Worm (Caenorhabditis elegans) whole organism, L3 larva: Measurements from ENCODE around the gene K03B4.1.

Experiments used
- ZK546.5 ChIP-seq: sonication (generic microtip); optimal IDR thresholded peaks from 2 replicates; lab custom pipeline; 2017; ENCODE audit warnings: missing biosample characterization, missing genetic modification characterization
- aly-2 ChIP-seq: fragments of 150-350 bp; optimal IDR thresholded peaks from 2 replicates; lab custom pipeline; 2014; ENCODE audit warnings: missing biosample characterization, missing genetic modification characterization
- ama-1 ChIP-seq: fragments of 150-350 bp; optimal IDR thresholded peaks from 2 replicates; lab custom pipeline; 2018
- ceh-16 ChIP-seq: sonication (generic microtip); optimal IDR thresholded peaks from 2 replicates; lab custom pipeline; 2017; ENCODE audit warnings: missing biosample characterization, missing genetic modification characterization
- ceh-28 ChIP-seq: fragments of 150-350 bp; optimal IDR thresholded peaks from 2 replicates; lab custom pipeline; 2014; ENCODE audit warnings: missing biosample characterization, missing genetic modification reagents, missing genetic modification characterization
- ceh-82 ChIP-seq: fragments of 150-350 bp; optimal IDR thresholded peaks from 2 replicates; lab custom pipeline; 2014; ENCODE audit warnings: missing biosample characterization, missing genetic modification characterization
- daf-12 ChIP-seq: fragments of 150-350 bp; optimal IDR thresholded peaks from 2 replicates; lab custom pipeline; 2014; ENCODE audit warnings: missing biosample characterization, missing genetic modification reagents, missing genetic modification characterization
- elt-1 ChIP-seq: fragments of 150-350 bp; optimal IDR thresholded peaks from 2 replicates; lab custom pipeline; 2014; ENCODE audit warnings: missing biosample characterization, missing genetic modification characterization
- elt-2 ChIP-seq: sonication (generic microtip); optimal IDR thresholded peaks from 2 replicates; lab custom pipeline; 2016; ENCODE audit warnings: missing genetic modification reagents, mild to moderate bottlenecking, missing genetic modification characterization, missing compliant biosample characterization
- elt-3 ChIP-seq, 3 experiments: fragments of 150-350 bp in 1 of 3; sonication (generic microtip) in 2 of 3; optimal IDR thresholded peaks; 2 replicates in 2 of 3; 4 replicates in 1 of 3; lab custom pipeline; 2014 to 2017; ENCODE audit warnings: missing biosample characterization in 3 of 3, missing genetic modification characterization in 3 of 3
- eor-1 ChIP-seq, 2 experiments: fragments of 150-350 bp; optimal IDR thresholded peaks; 2 replicates each; lab custom pipeline; 2014 to 2018; ENCODE audit warnings: missing biosample characterization in 2 of 2, missing genetic modification characterization in 2 of 2
- fkh-10 ChIP-seq: sonication (generic microtip); optimal IDR thresholded peaks from 2 replicates; lab custom pipeline; 2017; ENCODE audit warnings: missing biosample characterization, missing genetic modification reagents, missing genetic modification characterization
- fkh-2 ChIP-seq: fragments of 150-350 bp; optimal IDR thresholded peaks from 2 replicates; lab custom pipeline; 2014; ENCODE audit warnings: missing biosample characterization, missing genetic modification reagents, missing genetic modification characterization
- fos-1 ChIP-seq: fragments of 150-350 bp; optimal IDR thresholded peaks from 2 replicates; lab custom pipeline; 2014; ENCODE audit warnings: missing biosample characterization, missing genetic modification characterization
- hmg-11 ChIP-seq: sonication (generic microtip); optimal IDR thresholded peaks from 2 replicates; lab custom pipeline; 2016; ENCODE audit warnings: missing genetic modification characterization, missing compliant biosample characterization
- jun-1 ChIP-seq: fragments of 150-350 bp; optimal IDR thresholded peaks from 2 replicates; lab custom pipeline; 2014; ENCODE audit warnings: missing biosample characterization, missing genetic modification reagents, missing genetic modification characterization
- lin-15B ChIP-seq: fragments of 150-350 bp; optimal IDR thresholded peaks from 2 replicates; lab custom pipeline; 2014; ENCODE audit warnings: missing biosample characterization, missing genetic modification characterization
- lin-39 ChIP-seq: fragments of 150-350 bp; optimal IDR thresholded peaks from 2 replicates; lab custom pipeline; 2018; ENCODE audit warnings: missing biosample characterization, missing genetic modification reagents, missing genetic modification characterization
- lsy-12 ChIP-seq: sonication (generic microtip); optimal IDR thresholded peaks from 2 replicates; lab custom pipeline; 2016; ENCODE audit warnings: mild to moderate bottlenecking, missing genetic modification characterization, missing compliant biosample characterization
- mdl-1 ChIP-seq: fragments of 150-350 bp; optimal IDR thresholded peaks from 2 replicates; lab custom pipeline; 2014; ENCODE audit warnings: missing biosample characterization, missing genetic modification characterization
- mml-1 ChIP-seq: fragments of 150-350 bp; sonication (generic microtip); optimal IDR thresholded peaks from 3 replicates; lab custom pipeline; 2014; ENCODE audit warnings: missing biosample characterization, missing genetic modification characterization
- nfya-1 ChIP-seq: sonication (generic microtip); optimal IDR thresholded peaks from 2 replicates; lab custom pipeline; 2017; ENCODE audit warnings: missing genetic modification characterization, mild to moderate bottlenecking, missing compliant biosample characterization, antibody characterized with exemption, moderate library complexity; ENCODE audit not compliant: insufficient read depth
- nhr-12 ChIP-seq: fragments of 150-350 bp; optimal IDR thresholded peaks from 2 replicates; lab custom pipeline; 2014; ENCODE audit warnings: missing biosample characterization, missing genetic modification characterization
- nhr-23 ChIP-seq: fragments of 150-350 bp; optimal IDR thresholded peaks from 2 replicates; lab custom pipeline; 2014; ENCODE audit warnings: missing biosample characterization, missing genetic modification reagents, missing genetic modification characterization
- nhr-25 ChIP-seq: sonication (generic microtip); optimal IDR thresholded peaks from 2 replicates; lab custom pipeline; 2017; ENCODE audit warnings: missing biosample characterization, missing genetic modification characterization
- nhr-28 ChIP-seq: fragments of 150-350 bp; optimal IDR thresholded peaks from 2 replicates; lab custom pipeline; 2014; ENCODE audit warnings: missing biosample characterization, missing genetic modification characterization
- nhr-43 ChIP-seq: sonication (generic microtip); optimal IDR thresholded peaks from 2 replicates; lab custom pipeline; 2016; ENCODE audit warnings: mild to moderate bottlenecking, missing genetic modification characterization, missing compliant biosample characterization; ENCODE audit not compliant: poor library complexity, severe bottlenecking
- nhr-67 ChIP-seq: fragments of 150-350 bp; optimal IDR thresholded peaks from 2 replicates; lab custom pipeline; 2014; ENCODE audit warnings: missing biosample characterization, missing genetic modification characterization
- nhr-76 ChIP-seq: fragments of 150-350 bp; sonication (generic microtip); optimal IDR thresholded peaks from 5 replicates; lab custom pipeline; 2014; ENCODE audit warnings: missing biosample characterization, missing genetic modification characterization
- nhr-77 ChIP-seq: fragments of 150-350 bp; optimal IDR thresholded peaks from 2 replicates; lab custom pipeline; 2014; ENCODE audit warnings: missing biosample characterization, missing genetic modification characterization
- pha-4 ChIP-seq: fragments of 150-350 bp; optimal IDR thresholded peaks from 2 replicates; lab custom pipeline; 2014; ENCODE audit warnings: missing biosample characterization, missing genetic modification reagents, missing genetic modification characterization
- pqm-1 ChIP-seq: fragments of 150-350 bp; optimal IDR thresholded peaks from 2 replicates; lab custom pipeline; 2017; ENCODE audit warnings: missing biosample characterization, missing genetic modification characterization, inconsistent platforms
- sea-2 ChIP-seq: fragments of 150-350 bp; sonication (generic microtip); optimal IDR thresholded peaks from 4 replicates; lab custom pipeline; 2014; ENCODE audit warnings: missing biosample characterization, missing genetic modification reagents, missing genetic modification characterization
- skn-1 ChIP-seq: fragments of 150-350 bp; optimal IDR thresholded peaks from 2 replicates; lab custom pipeline; 2014; ENCODE audit warnings: missing biosample characterization, missing genetic modification characterization
- snpc-4 ChIP-seq: fragments of 150-350 bp; optimal IDR thresholded peaks from 2 replicates; lab custom pipeline; 2014; ENCODE audit warnings: missing biosample characterization, missing genetic modification characterization
- tbx-2 ChIP-seq: sonication (generic microtip); optimal IDR thresholded peaks from 2 replicates; lab custom pipeline; 2016; ENCODE audit warnings: mild to moderate bottlenecking, missing genetic modification characterization, missing compliant biosample characterization
- zag-1 ChIP-seq: fragments of 150-350 bp; optimal IDR thresholded peaks from 2 replicates; lab custom pipeline; 2014; ENCODE audit warnings: missing biosample characterization, missing genetic modification characterization
- ztf-11 ChIP-seq: fragments of 150-350 bp; optimal IDR thresholded peaks from 2 replicates; lab custom pipeline; 2014; ENCODE audit warnings: missing biosample characterization, missing genetic modification characterization
- ztf-4 ChIP-seq: fragments of 150-350 bp; optimal IDR thresholded peaks from 2 replicates; lab custom pipeline; 2014; ENCODE audit warnings: missing biosample characterization, missing genetic modification characterization

The K03B4.1 gene

DNA sequence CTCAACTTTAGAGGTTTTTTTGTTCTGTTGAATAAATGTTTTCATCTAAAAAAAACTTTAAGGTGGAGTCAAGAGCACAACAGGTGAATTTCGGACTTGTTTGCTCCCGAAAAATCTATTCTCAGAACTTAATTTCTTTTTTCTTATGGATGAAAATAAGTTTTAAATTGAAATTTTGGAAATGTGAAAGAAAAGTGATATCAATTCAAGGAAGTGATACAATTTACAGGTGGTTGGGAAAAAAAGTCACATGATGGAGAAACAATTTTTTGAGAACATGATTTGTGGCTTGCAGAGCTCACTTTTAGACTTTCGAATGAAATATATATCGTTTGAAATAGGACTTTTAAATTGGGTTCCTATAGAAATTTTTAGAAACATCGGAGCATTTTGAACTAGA is 18.5 kb downstream of the K03B4.1 start:
- TF ChIP-seq ZK546.5 (tag; lab: Kevin White, UChicago) (no peak), sea-2 (GFP tag; lab: Kevin White, UChicago) (no peak), daf-12 (tag; lab: Kevin White, UChicago) (no peak), zag-1 (tag; lab: Kevin White, UChicago) (no peak), nhr-76 (tag; lab: Kevin White, UChicago) (no peak), nhr-25 (tag; lab: Kevin White, UChicago) (no peak), nhr-67 (no peak), ceh-16 (tag; lab: Kevin White, UChicago) (no peak), fos-1 (tag; lab: Kevin White, UChicago) (no peak), ama-1 (lab: Kevin White, UChicago) (no peak), skn-1 (tag; lab: Kevin White, UChicago) (no peak), nhr-12 (tag; lab: Kevin White, UChicago) (no peak)

DNA sequence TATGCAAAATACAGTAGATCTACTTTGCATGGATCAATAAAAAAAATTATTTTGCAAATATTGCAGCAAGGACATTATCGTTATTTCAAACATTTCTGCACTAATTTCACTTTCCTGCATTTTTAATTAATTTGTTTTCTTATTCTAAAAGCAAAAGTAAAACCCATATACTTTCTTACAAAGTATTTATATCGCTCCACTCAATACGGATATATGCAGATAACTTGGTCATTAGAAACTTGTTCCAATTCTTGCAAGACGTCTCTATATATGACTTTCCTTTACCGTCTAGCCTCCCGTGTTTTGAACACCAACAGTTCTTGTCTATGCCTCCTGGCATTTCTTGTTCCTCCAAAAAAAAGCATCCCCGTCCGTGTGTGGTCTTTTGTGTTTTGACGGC is 21.3 kb downstream of the K03B4.1 start, which contains the start of gene oac-24:
Gene oac-24, plus strand, starts transcription at position 301 of the 400 bp plus-strand sequence.
- TF ChIP-seq ztf-11 (tag; lab: Kevin White, UChicago) (no peak), ceh-16 (tag; lab: Kevin White, UChicago) (no peak), hmg-11 (tag; lab: Kevin White, UChicago) (no peak), ceh-28 (no peak), lsy-12 (tag; lab: Kevin White, UChicago) (no peak), ztf-4 (no peak), lin-15B (tag; lab: Kevin White, UChicago) (no peak), nhr-76 (tag; lab: Kevin White, UChicago) (no peak), nfya-1 (tag; lab: Kevin White, UChicago) (no peak), ceh-82 (tag; lab: Kevin White, UChicago) (no peak), mdl-1 (no peak)

DNA sequence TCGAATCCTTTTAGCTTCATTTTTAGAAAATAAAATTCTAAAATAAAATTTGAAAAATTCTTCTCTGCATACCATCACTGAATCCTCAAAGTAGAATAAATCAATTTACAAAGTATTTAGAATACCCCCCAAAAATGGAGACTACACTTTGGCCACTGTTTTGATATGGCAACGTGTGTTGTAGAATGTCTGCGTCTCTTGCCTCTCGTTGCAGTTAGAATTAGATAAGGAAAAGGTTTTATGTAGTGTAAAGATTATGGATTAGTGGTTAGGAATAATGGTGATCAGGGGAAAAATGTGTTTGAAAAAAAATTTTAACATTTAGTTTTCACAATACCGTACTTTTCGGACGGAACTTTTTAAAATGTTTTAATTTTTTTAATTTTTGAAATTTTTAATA is 30.8 kb downstream of the K03B4.1 start, which contains the start of gene prx-6:
Gene prx-6, minus strand, starts transcription at position 129 of the 400 bp plus-strand sequence.
- TF ChIP-seq pqm-1 (tag; lab: Kevin White, UChicago) = peak; percentile 50
- no peak for TF ChIP-seq mdl-1
- peak; percentile 78 for TF ChIP-seq elt-2 (tag; lab: Kevin White, UChicago)
- TF ChIP-seq eor-1 (tag; optimal IDR thresholded peaks at IDR 0.05; lab: Kevin White, UChicago) = no peak
- no peak for TF ChIP-seq nhr-77
- TF ChIP-seq, all 47 proteins: peak for 2

DNA sequence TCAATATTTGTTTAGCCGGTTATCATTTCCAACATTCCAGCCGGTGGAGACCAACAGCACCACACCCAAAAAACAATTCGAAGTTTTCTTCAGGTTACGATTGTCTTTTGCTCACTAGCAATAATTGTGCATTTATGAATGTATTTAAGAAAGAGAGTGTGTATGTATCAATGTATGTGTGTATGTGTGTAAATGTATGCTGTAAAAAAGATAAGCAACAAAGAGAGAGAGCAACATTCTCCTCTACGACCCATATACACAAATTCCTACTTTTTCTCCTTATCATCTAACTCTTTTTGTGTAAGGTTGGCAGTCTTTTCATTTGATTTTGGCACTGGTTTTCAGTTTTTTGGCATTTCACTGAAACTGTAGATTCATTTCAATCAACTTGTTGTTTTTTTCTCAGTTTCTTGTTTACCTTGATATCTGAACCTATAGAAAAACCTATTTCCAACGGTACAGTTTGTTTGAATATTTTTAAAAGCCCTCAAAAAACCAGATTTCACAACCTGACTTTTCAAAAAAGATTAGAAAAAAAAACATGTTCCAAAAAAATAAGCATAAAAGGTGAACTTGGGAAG is 31.8 kb downstream of the K03B4.1 start:
- TF ChIP-seq elt-3 (tag; optimal IDR thresholded peaks at IDR 0.05; lab: Kevin White, UChicago) (no peak), pha-4 (tag; lab: Kevin White, UChicago) (peak; percentile 16), aly-2 (tag; lab: Kevin White, UChicago) (no peak), pqm-1 (tag; lab: Kevin White, UChicago) (peak; percentile 86), elt-2 (tag; lab: Kevin White, UChicago) (peak; percentile 83)

DNA sequence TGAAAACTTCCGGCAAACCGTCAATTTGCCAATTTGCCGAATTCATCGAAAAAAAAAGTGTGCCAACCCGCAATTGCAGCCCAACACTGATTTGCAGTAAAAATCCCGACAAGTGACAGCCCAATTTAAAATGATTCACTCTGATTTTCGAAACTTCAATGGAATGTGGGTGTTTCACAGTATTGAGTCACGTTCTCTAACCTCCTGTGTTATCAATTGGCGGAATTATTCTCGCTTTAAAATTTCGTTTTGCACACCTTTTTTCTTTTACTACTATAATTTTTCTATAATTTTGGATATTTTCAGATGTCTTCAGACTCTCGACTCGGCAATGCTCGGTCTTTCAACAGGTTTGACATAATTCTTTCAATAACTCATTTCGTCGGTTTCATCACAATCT is 33.2 kb downstream of the K03B4.1 start, which contains the start of gene F39G3.5:
Gene F39G3.5, plus strand, starts transcription at position 301 of the 400 bp plus-strand sequence.
- TF ChIP-seq jun-1 (tag; lab: Kevin White, UChicago) = no peak
- TF ChIP-seq ceh-28 = no peak
- no peak for TF ChIP-seq mml-1 (tag; lab: Kevin White, UChicago)
- no peak for TF ChIP-seq nhr-77
- no peak for TF ChIP-seq fkh-10 (GFP tag; lab: Kevin White, UChicago)

DNA sequence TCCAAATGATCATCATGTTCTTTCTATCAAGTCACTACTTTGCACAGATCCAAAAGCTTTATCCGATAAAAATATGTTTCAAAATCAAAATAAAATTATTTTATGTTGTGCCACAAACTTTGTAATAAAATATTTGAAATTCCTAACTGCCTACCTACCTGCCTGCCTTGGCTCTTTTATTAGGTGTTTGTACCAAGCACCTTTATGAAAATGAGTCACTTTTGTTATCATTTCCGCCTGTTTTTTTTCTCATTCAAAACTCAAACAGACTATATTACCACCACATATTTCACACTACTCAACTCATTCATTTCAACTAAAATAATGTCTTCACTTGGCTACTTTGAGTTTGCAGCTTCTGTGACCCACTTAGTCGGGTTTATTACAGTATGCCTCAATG is 35.3 kb downstream of the K03B4.1 start, which contains the start of gene F39G3.4:
Gene F39G3.4, plus strand, starts transcription at position 301 of the 400 bp plus-strand sequence.
- TF ChIP-seq jun-1 (tag; lab: Kevin White, UChicago) = no peak
- TF ChIP-seq lin-39 (tag; lab: Kevin White, UChicago) = no peak
- no peak for TF ChIP-seq lin-15B (tag; lab: Kevin White, UChicago)
- no peak for TF ChIP-seq fkh-10 (GFP tag; lab: Kevin White, UChicago)
- no peak for TF ChIP-seq elt-1 (tag; lab: Kevin White, UChicago)
- no peak for TF ChIP-seq fkh-2
- TF ChIP-seq ceh-82 (tag; lab: Kevin White, UChicago) = no peak
- no peak for TF ChIP-seq elt-3 (tag; optimal IDR thresholded peaks at IDR 0.05; lab: Kevin White, UChicago)
- no peak for TF ChIP-seq nhr-76 (tag; lab: Kevin White, UChicago)
- no peak for TF ChIP-seq snpc-4 (tag; lab: Kevin White, UChicago)
- no peak for TF ChIP-seq nhr-23
- TF ChIP-seq nhr-43 = no peak
- no peak for TF ChIP-seq pha-4 (tag; lab: Kevin White, UChicago)
- TF ChIP-seq eor-1 (tag; optimal IDR thresholded peaks at IDR 0.05; lab: Kevin White, UChicago) = no peak
- TF ChIP-seq elt-2 (tag; lab: Kevin White, UChicago) = no peak
- TF ChIP-seq nhr-77 = no peak
- no peak for TF ChIP-seq skn-1 (tag; lab: Kevin White, UChicago)
- TF ChIP-seq nhr-28 = no peak
- TF ChIP-seq nfya-1 (tag; lab: Kevin White, UChicago) = no peak
- TF ChIP-seq tbx-2 (tag; lab: Kevin White, UChicago) = no peak
